Fruit fly (Drosophila melanogaster) whole organism, embryonic: ENCODE data around the gene gcm.

Experiments used
- Bteb2 ChIP-seq: fragments of 200-800 bp; sonication (Bioruptor generic); optimal IDR thresholded peaks from 2 replicates; lab custom pipeline; 2016; ENCODE audit warnings: missing biosample characterization, missing genetic modification characterization
- C15 ChIP-seq: fragments of 200-800 bp; sonication (Bioruptor generic); IDR thresholded peaks from 3 replicates; pipeline ENCODE4 v1.3.6; 2022; ENCODE audit warnings: missing biosample characterization, missing genetic modification characterization
- CG10979 ChIP-seq: fragments of 200-800 bp; sonication (Bioruptor generic); optimal IDR thresholded peaks from 2 replicates; lab custom pipeline; 2018; ENCODE audit warnings: missing biosample characterization, mild to moderate bottlenecking, missing genetic modification characterization, moderate library complexity
- CG12299 ChIP-seq: fragments of 200-800 bp; sonication (Bioruptor generic); optimal IDR thresholded peaks from 2 replicates; lab custom pipeline; 2018; ENCODE audit warnings: missing biosample characterization, mild to moderate bottlenecking, missing genetic modification characterization
- CG14014 ChIP-seq: fragments of 200-800 bp; sonication (Bioruptor generic); IDR thresholded peaks from 2 replicates; pipeline ENCODE4 v1.3.6; 2022; ENCODE audit warnings: missing biosample characterization, missing genetic modification characterization
- CG14667 ChIP-seq: fragments of 200-800 bp; sonication (Bioruptor generic); IDR thresholded peaks from 2 replicates; pipeline ENCODE4 v1.3.6; 2022; ENCODE audit warnings: missing biosample characterization, missing genetic modification characterization
- CG15269 ChIP-seq: fragments of 200-800 bp; sonication (Bioruptor generic); optimal IDR thresholded peaks from 2 replicates; lab custom pipeline; 2018; ENCODE audit warnings: missing biosample characterization, mild to moderate bottlenecking, missing genetic modification characterization, moderate library complexity
- CG1602 ChIP-seq: fragments of 200-800 bp; sonication (Bioruptor generic); optimal IDR thresholded peaks from 3 replicates; lab custom pipeline; 2016; ENCODE audit warnings: missing biosample characterization, missing genetic modification characterization
- CG1603 ChIP-seq: fragments of 200-800 bp; sonication (Bioruptor generic); optimal IDR thresholded peaks from 2 replicates; lab custom pipeline; 2019; ENCODE audit warnings: missing biosample characterization, mild to moderate bottlenecking, missing genetic modification characterization, moderate library complexity
- CG1647 ChIP-seq: fragments of 200-800 bp; sonication (Bioruptor generic); optimal IDR thresholded peaks from 3 replicates; lab custom pipeline; 2016; ENCODE audit warnings: missing biosample characterization, missing genetic modification characterization
- CG17359 ChIP-seq: fragments of 200-800 bp; sonication (Bioruptor generic); optimal IDR thresholded peaks from 3 replicates; lab custom pipeline; 2018; ENCODE audit warnings: missing biosample characterization, mild to moderate bottlenecking, missing genetic modification characterization, moderate library complexity
- CG17612 ChIP-seq: fragments of 200-800 bp; sonication (Bioruptor generic); IDR thresholded peaks from 2 replicates; pipeline ENCODE4 v1.3.6; 2022; ENCODE audit warnings: missing biosample characterization, missing genetic modification characterization
- CG31224 ChIP-seq: fragments of 200-800 bp; sonication (Bioruptor generic); IDR thresholded peaks from 2 replicates; pipeline ENCODE4 v1.3.6; 2022; ENCODE audit warnings: missing biosample characterization, missing genetic modification characterization
- CG32532 ChIP-seq: fragments of 200-800 bp; sonication (Bioruptor generic); IDR thresholded peaks from 2 replicates; pipeline ENCODE4 v1.3.6; 2022; ENCODE audit warnings: missing biosample characterization, missing genetic modification characterization
- CG3407 ChIP-seq: fragments of 200-800 bp; sonication (Bioruptor generic); optimal IDR thresholded peaks from 2 replicates; lab custom pipeline; 2018; ENCODE audit warnings: missing biosample characterization, mild to moderate bottlenecking, missing genetic modification characterization
- CG5180 ChIP-seq: fragments of 200-800 bp; sonication (Bioruptor generic); optimal IDR thresholded peaks from 3 replicates; lab custom pipeline; 2017; ENCODE audit warnings: missing biosample characterization, missing genetic modification characterization, mild to moderate bottlenecking, moderate library complexity, missing genetic modification reagents
- CG5245 ChIP-seq: fragments of 200-800 bp; sonication (Bioruptor generic); optimal IDR thresholded peaks from 3 replicates; lab custom pipeline; 2016; ENCODE audit warnings: missing biosample characterization, missing genetic modification characterization
- CG6765 ChIP-seq: fragments of 200-800 bp; sonication (Bioruptor generic); optimal IDR thresholded peaks from 3 replicates; lab custom pipeline; 2017; ENCODE audit warnings: missing biosample characterization, mild to moderate bottlenecking, missing genetic modification characterization
- CG9727 ChIP-seq: fragments of 200-800 bp; sonication (Bioruptor generic); optimal IDR thresholded peaks from 3 replicates; lab custom pipeline; 2017; ENCODE audit warnings: missing biosample characterization, mild to moderate bottlenecking, missing genetic modification characterization
- D ChIP-seq, 2 experiments: fragments of 200-800 bp in 1 of 2; fragments of >200 bp in 1 of 2; sonication (Bioruptor generic) in 1 of 2; optimal IDR thresholded peaks; 2 replicates in 1 of 2; 3 replicates in 1 of 2; lab custom pipeline; 2017; ENCODE audit warnings: mild to moderate bottlenecking in 1 of 2, missing biosample characterization in 1 of 2, missing genetic modification characterization in 1 of 2, missing genetic modification reagents in 1 of 2
- Dll ChIP-seq: fragments of 200-800 bp; sonication (Bioruptor generic); IDR thresholded peaks from 4 replicates; pipeline ENCODE4 v1.3.6; 2022; ENCODE audit warnings: missing biosample characterization, missing genetic modification characterization; ENCODE audit not compliant: partially characterized antibody
- Dref ChIP-seq: fragments of 200-800 bp; sonication (Bioruptor generic); IDR thresholded peaks from 2 replicates; pipeline ENCODE4 v1.3.6; 2022; ENCODE audit warnings: missing biosample characterization, missing genetic modification characterization
- Drgx ChIP-seq: fragments of 200-800 bp; sonication (Bioruptor generic); IDR thresholded peaks from 2 replicates; pipeline ENCODE4 v1.3.6; 2022; ENCODE audit warnings: missing biosample characterization, missing genetic modification characterization
- Ets65A ChIP-seq: fragments of 200-800 bp; sonication (Bioruptor generic); peaks from one replicate; lab custom pipeline; 2016; ENCODE audit warnings: missing biosample characterization, missing genetic modification characterization
- Hr39 ChIP-seq: fragments of >200 bp; optimal IDR thresholded peaks from 2 replicates; lab custom pipeline; 2017
- Med ChIP-seq: fragments of 200-800 bp; sonication (Bioruptor generic); peaks from one replicate; lab custom pipeline; 2016; ENCODE audit warnings: missing biosample characterization, missing genetic modification characterization, mild to moderate bottlenecking, inconsistent platforms, moderate library complexity
- NFAT ChIP-seq: fragments of 200-800 bp; sonication (Bioruptor generic); IDR thresholded peaks from 2 replicates; pipeline ENCODE4 v1.3.6; 2022; ENCODE audit warnings: missing biosample characterization, missing genetic modification characterization
- Spps ChIP-seq: fragments of 200-800 bp; sonication (Bioruptor generic); optimal IDR thresholded peaks from 2 replicates; lab custom pipeline; 2018; ENCODE audit warnings: missing biosample characterization, mild to moderate bottlenecking, missing genetic modification characterization
- Sry-β ChIP-seq: fragments of 200-800 bp; sonication (Bioruptor generic); optimal IDR thresholded peaks from 2 replicates; lab custom pipeline; 2018; ENCODE audit warnings: missing biosample characterization, mild to moderate bottlenecking, missing genetic modification characterization, moderate library complexity
- Sry-δ ChIP-seq: fragments of 200-800 bp; sonication (Bioruptor generic); optimal IDR thresholded peaks from 2 replicates; lab custom pipeline; 2016; ENCODE audit warnings: missing biosample characterization, missing genetic modification characterization
- Xrp1 ChIP-seq: fragments of 200-800 bp; sonication (Bioruptor generic); IDR thresholded peaks from 2 replicates; pipeline ENCODE4 v1.3.6; 2022; ENCODE audit warnings: missing biosample characterization, missing genetic modification characterization
- aop ChIP-seq: fragments of 200-800 bp; sonication (Bioruptor generic); IDR thresholded peaks from 2 replicates; pipeline ENCODE4 v1.3.6; 2022; ENCODE audit warnings: missing biosample characterization, missing genetic modification characterization
- ara ChIP-seq: fragments of 200-800 bp; sonication (Bioruptor generic); IDR thresholded peaks from 2 replicates; pipeline ENCODE4 v1.3.6; 2022; ENCODE audit warnings: missing biosample characterization, missing genetic modification characterization
- bcd ChIP-seq: fragments of 200-800 bp; sonication (Bioruptor generic); optimal IDR thresholded peaks from 2 replicates; lab custom pipeline; 2017; ENCODE audit warnings: missing biosample characterization, mild to moderate bottlenecking, missing genetic modification characterization
- btn ChIP-seq: fragments of 200-800 bp; sonication (Bioruptor generic); optimal IDR thresholded peaks from 2 replicates; lab custom pipeline; 2016; ENCODE audit warnings: missing biosample characterization, missing genetic modification characterization
- caup ChIP-seq: fragments of 200-800 bp; sonication (Bioruptor generic); optimal IDR thresholded peaks from 3 replicates; lab custom pipeline; 2017; ENCODE audit warnings: missing biosample characterization, mild to moderate bottlenecking, missing genetic modification characterization, moderate library complexity; ENCODE audit not compliant: severe bottlenecking
- chif ChIP-seq, 2 experiments: fragments of 200-800 bp; sonication (Bioruptor generic); optimal IDR thresholded peaks; 3 replicates each; lab custom pipeline; 2016; ENCODE audit warnings: missing biosample characterization in 2 of 2, missing genetic modification characterization in 2 of 2
- chinmo ChIP-seq: fragments of 200-800 bp; sonication (Bioruptor generic); IDR thresholded peaks from 4 replicates; pipeline ENCODE4 v1.3.6; 2022; ENCODE audit warnings: missing biosample characterization, missing genetic modification characterization; ENCODE audit not compliant: partially characterized antibody
- chn ChIP-seq: fragments of 200-800 bp; sonication (Bioruptor generic); optimal IDR thresholded peaks from 2 replicates; lab custom pipeline; 2016; ENCODE audit warnings: missing biosample characterization, missing genetic modification characterization
- crc ChIP-seq: fragments of 200-800 bp; sonication (Bioruptor generic); optimal IDR thresholded peaks from 2 replicates; lab custom pipeline; 2016; ENCODE audit warnings: missing biosample characterization, missing genetic modification characterization
- crol ChIP-seq: fragments of 200-800 bp; sonication (Bioruptor generic); IDR thresholded peaks from 2 replicates; pipeline ENCODE4 v1.3.6; 2022; ENCODE audit warnings: missing biosample characterization, missing genetic modification characterization
- dm ChIP-seq: fragments of 200-800 bp; sonication (Bioruptor generic); optimal IDR thresholded peaks from 3 replicates; lab custom pipeline; 2016; ENCODE audit warnings: missing biosample characterization, missing genetic modification characterization
- fd102C ChIP-seq: fragments of 200-800 bp; sonication (Bioruptor generic); optimal IDR thresholded peaks from 2 replicates; lab custom pipeline; 2018; ENCODE audit warnings: missing biosample characterization, mild to moderate bottlenecking, missing genetic modification characterization, moderate library complexity
- fru ChIP-seq: fragments of >200 bp; optimal IDR thresholded peaks from 2 replicates; lab custom pipeline; 2017
- lab ChIP-seq: fragments of 200-800 bp; sonication (Bioruptor generic); optimal IDR thresholded peaks from 3 replicates; lab custom pipeline; 2017; ENCODE audit warnings: missing biosample characterization, missing genetic modification characterization, mild to moderate bottlenecking, moderate library complexity, missing genetic modification reagents
- pros ChIP-seq: fragments of 200-800 bp; sonication (Bioruptor generic); optimal IDR thresholded peaks from 3 replicates; lab custom pipeline; 2019; ENCODE audit warnings: missing biosample characterization, mild to moderate bottlenecking, missing genetic modification characterization, moderate library complexity
- slou ChIP-seq: fragments of 200-800 bp; sonication (Bioruptor generic); optimal IDR thresholded peaks from 3 replicates; lab custom pipeline; 2016; ENCODE audit warnings: missing biosample characterization, missing genetic modification characterization
- sug ChIP-seq: fragments of 200-800 bp; optimal IDR thresholded peaks from 2 replicates; lab custom pipeline; 2019; ENCODE audit warnings: missing biosample characterization, mild to moderate bottlenecking, missing genetic modification characterization, moderate library complexity
- tup ChIP-seq: fragments of 200-800 bp; sonication (Bioruptor generic); optimal IDR thresholded peaks from 2 replicates; lab custom pipeline; 2016; ENCODE audit warnings: missing biosample characterization, mild to moderate bottlenecking, missing genetic modification characterization, moderate library complexity
- zfh1 ChIP-seq: fragments of 200-800 bp; sonication (Bioruptor generic); IDR thresholded peaks from 3 replicates; pipeline ENCODE4 v1.3.6; 2022; ENCODE audit warnings: missing biosample characterization, missing genetic modification characterization
- zfh2 ChIP-seq: fragments of 200-800 bp; sonication (Bioruptor generic); optimal IDR thresholded peaks from 2 replicates; lab custom pipeline; 2016; ENCODE audit warnings: missing biosample characterization, missing genetic modification characterization

The gcm gene

dm6 chr2L:9567398-9567856, 14.1 kb downstream of the gcm start (continued):
- TF ChIP-seq pros (no peak), CG17359 (tag; lab: Kevin White, UChicago) (peak; percentile 99), crc (peak; percentile 96), CG1647 (peak; percentile 96), chn (GFP tag; lab: Kevin White, UChicago) (peak; percentile 90), Dll (GFP tag; lab: Robert Waterston, UW) (no peak), CG3407 (peak; percentile 98), Xrp1 (GFP tag; lab: Robert Waterston, UW) (peak; percentile 65; the same call in 1 of the 2 replicates), chif (GFP tag; optimal IDR thresholded peaks at IDR 0.05; lab: Kevin White, UChicago) (peak; percentile 85 to 94), Ets65A (GFP tag; lab: Kevin White, UChicago) (peak; percentile 99), fru (lab: Kevin White, UChicago) (no peak), zfh2 (peak; percentile 83), CG14667 (GFP tag; lab: Robert Waterston, UW) (peak; percentile 57; the same call in 1 of the 2 replicates), bcd (GFP tag; lab: Kevin White, UChicago) (peak; percentile 99), CG31224 (GFP tag; lab: Robert Waterston, UW) (peak; percentile 90), CG1603 (tag; lab: Kevin White, UChicago) (peak; percentile 94), aop (peak; percentile 78), Spps (tag; lab: Kevin White, UChicago) (peak; percentile 91), zfh1 (GFP tag; lab: Robert Waterston, UW) (peak; percentile 95), sug (tag; lab: Kevin White, UChicago) (peak; percentile 97), fd102C (GFP tag; lab: Kevin White, UChicago) (peak; percentile 89), dm (GFP tag; lab: Kevin White, UChicago) (peak; percentile 93), CG5180 (GFP tag; lab: Kevin White, UChicago) (peak; percentile 93), tup (GFP tag; lab: Kevin White, UChicago) (peak; percentile 94), Bteb2 (peak; percentile 96), CG10979 (tag; lab: Kevin White, UChicago) (peak; percentile 91), CG6765 (GFP tag; lab: Kevin White, UChicago) (peak; percentile 100), CG15269 (peak; percentile 98), Hr39 (lab: Kevin White, UChicago) (no peak), C15 (GFP tag; lab: Robert Waterston, UW) (peak; percentile 95), ara (GFP tag; lab: Robert Waterston, UW) (peak; percentile 85), caup (GFP tag; lab: Kevin White, UChicago) (peak; percentile 100), CG14014 (GFP tag; lab: Robert Waterston, UW) (peak; percentile 96), Sry-δ (GFP tag; lab: Kevin White, UChicago) (peak; percentile 62), CG1602 (GFP tag; lab: Kevin White, UChicago) (peak; percentile 82), btn (peak; percentile 95), lab (peak; percentile 100), Dref (peak; percentile 35; the same call in 1 of the 2 replicates), CG9727 (peak; percentile 96), D (optimal IDR thresholded peaks at IDR 0.05; lab: Kevin White, UChicago) (no peak), D (GFP tag; optimal IDR thresholded peaks at IDR 0.05; lab: Kevin White, UChicago) (peak; percentile 96), CG12299 (tag; lab: Kevin White, UChicago) (peak; percentile 99), slou (GFP tag; lab: Kevin White, UChicago) (peak; percentile 97), CG5245 (GFP tag; lab: Kevin White, UChicago) (peak; percentile 96), CG32532 (peak; percentile 98), Sry-β (GFP tag; lab: Kevin White, UChicago) (peak; percentile 81), chinmo (GFP tag; lab: Robert Waterston, UW) (peak; percentile 92; the same call in 3 of the 4 replicates), crol (GFP tag; lab: Robert Waterston, UW) (peak; percentile 71), Drgx (GFP tag; lab: Robert Waterston, UW) (peak; percentile 83), Med (GFP tag; lab: Kevin White, UChicago) (peak; percentile 100), NFAT (GFP tag; lab: Robert Waterston, UW) (peak; percentile 98), CG17612 (peak; percentile 79)
